Worm (Caenorhabditis elegans) whole organism, young adult: Measurements from ENCODE around the gene F55F10.3.
A peak's percentile ranks its signal among the peaks of the same experiment; 100 is the strongest.

ENCODE experiments used
- D2030.7 ChIP-seq: fragments of 200-800 bp; sonication (Bioruptor generic); IDR thresholded peaks from 2 replicates; pipeline ENCODE4 v1.3.6; 2022; ENCODE audit warnings: missing genetic modification reagents, missing genetic modification characterization, missing compliant biosample characterization
- F23B12.7 ChIP-seq: sonication (generic microtip); optimal IDR thresholded peaks from 2 replicates; lab custom pipeline; 2017; ENCODE audit warnings: missing genetic modification characterization, mild to moderate bottlenecking, missing compliant biosample characterization, antibody characterized with exemption, moderate library complexity; ENCODE audit not compliant: insufficient read depth
- F33H1.4 ChIP-seq: fragments of 200-800 bp; sonication (Bioruptor generic); IDR thresholded peaks from 2 replicates; pipeline ENCODE4 v1.3.6; 2022; ENCODE audit warnings: missing genetic modification reagents, missing genetic modification characterization, missing compliant biosample characterization
- F49E8.2 ChIP-seq: sonication (generic microtip); optimal IDR thresholded peaks from 3 replicates; lab custom pipeline; 2017; ENCODE audit warnings: missing genetic modification characterization, mild to moderate bottlenecking, missing compliant biosample characterization, antibody characterized with exemption, moderate library complexity; ENCODE audit not compliant: insufficient read depth
- F55B11.4 ChIP-seq: sonication (generic microtip); optimal IDR thresholded peaks from 2 replicates; lab custom pipeline; 2016; ENCODE audit warnings: missing compliant biosample characterization, missing genetic modification characterization, borderline replicate concordance; ENCODE audit not compliant: insufficient read depth
- F57A8.1 ChIP-seq: fragments of 200-800 bp; sonication (Bioruptor generic); optimal IDR thresholded peaks from 2 replicates; lab custom pipeline; 2018; ENCODE audit warnings: mild to moderate bottlenecking, missing genetic modification characterization, moderate library complexity, missing compliant biosample characterization
- F57C9.4 ChIP-seq: sonication (generic microtip); optimal IDR thresholded peaks from 2 replicates; lab custom pipeline; 2017; ENCODE audit warnings: mild to moderate bottlenecking, missing genetic modification characterization, missing compliant biosample characterization
- K11D2.4 ChIP-seq: fragments of 200-800 bp; sonication (Bioruptor generic); IDR thresholded peaks from 2 replicates; pipeline ENCODE4 v1.3.6; 2022; ENCODE audit warnings: missing genetic modification reagents, missing genetic modification characterization, missing compliant biosample characterization
- Y79H2A.3 ChIP-seq: fragments of 200-800 bp; sonication (Bioruptor generic); conservative IDR thresholded peaks from 2 replicates; pipeline ENCODE4 v1.3.6; 2022; ENCODE audit warnings: missing genetic modification reagents, missing genetic modification characterization, missing compliant biosample characterization
- akir-1 ChIP-seq: fragments of 200-800 bp; sonication (Bioruptor generic); optimal IDR thresholded peaks from 2 replicates; lab custom pipeline; 2018; ENCODE audit warnings: mild to moderate bottlenecking, missing genetic modification characterization, moderate library complexity, missing compliant biosample characterization
- ama-1 ChIP-seq, 3 experiments: fragments of 150-350 bp in 1 of 3; sonication (generic microtip) in 2 of 3; optimal IDR thresholded peaks; 2 replicates each; lab custom pipeline; 2014 to 2018; ENCODE audit warnings: missing biosample characterization in 2 of 3, missing genetic modification characterization in 2 of 3, missing genetic modification reagents in 2 of 3
- attf-5 ChIP-seq: fragments of 200-800 bp; sonication (Bioruptor generic); optimal IDR thresholded peaks from 2 replicates; lab custom pipeline; 2018; ENCODE audit warnings: mild to moderate bottlenecking, missing genetic modification characterization, missing compliant biosample characterization
- ceh-79 ChIP-seq: sonication (generic microtip); optimal IDR thresholded peaks from 2 replicates; lab custom pipeline; 2017; ENCODE audit warnings: mild to moderate bottlenecking, missing genetic modification characterization, missing compliant biosample characterization
- chd-7 ChIP-seq: sonication (generic microtip); optimal IDR thresholded peaks from 2 replicates; lab custom pipeline; 2016; ENCODE audit warnings: mild to moderate bottlenecking, missing genetic modification characterization, moderate library complexity, missing compliant biosample characterization
- dox-1 ChIP-seq: fragments of 200-800 bp; sonication (Bioruptor generic); IDR thresholded peaks from 2 replicates; pipeline ENCODE4 v1.3.6; 2022; ENCODE audit warnings: missing genetic modification reagents, missing genetic modification characterization, missing compliant biosample characterization
- dpff-1 ChIP-seq: sonication (generic microtip); optimal IDR thresholded peaks from 2 replicates; lab custom pipeline; 2017; ENCODE audit warnings: mild to moderate bottlenecking, missing genetic modification characterization, missing compliant biosample characterization
- efl-1 ChIP-seq: fragments of 150-350 bp; optimal IDR thresholded peaks from 2 replicates; lab custom pipeline; 2014; ENCODE audit warnings: missing biosample characterization, missing genetic modification reagents, missing genetic modification characterization
- ekl-4 ChIP-seq: fragments of 200-800 bp; sonication (Bioruptor generic); IDR thresholded peaks from 2 replicates; pipeline ENCODE4 v1.3.6; 2022; ENCODE audit warnings: missing genetic modification reagents, missing genetic modification characterization, missing compliant biosample characterization
- lag-1 ChIP-seq: fragments of 200-800 bp; sonication (Bioruptor generic); IDR thresholded peaks from 2 replicates; pipeline ENCODE4 v1.3.6; 2022; ENCODE audit warnings: missing genetic modification reagents, missing genetic modification characterization, missing compliant biosample characterization
- lin-54 ChIP-seq: fragments of 200-800 bp; sonication (Bioruptor generic); optimal IDR thresholded peaks from 2 replicates; lab custom pipeline; 2018; ENCODE audit warnings: mild to moderate bottlenecking, missing genetic modification characterization, missing compliant biosample characterization
- lir-1 ChIP-seq: fragments of 200-800 bp; sonication (Bioruptor generic); conservative IDR thresholded peaks from 2 replicates; pipeline ENCODE4 v1.3.6; 2022; ENCODE audit warnings: missing genetic modification reagents, missing genetic modification characterization, missing compliant biosample characterization
- madf-10 ChIP-seq: sonication (generic microtip); optimal IDR thresholded peaks from 2 replicates; lab custom pipeline; 2016; ENCODE audit warnings: mild to moderate bottlenecking, missing genetic modification characterization, missing compliant biosample characterization
- madf-3 ChIP-seq: fragments of 200-800 bp; sonication (Bioruptor generic); IDR thresholded peaks from 2 replicates; pipeline ENCODE4 v1.3.6; 2022; ENCODE audit warnings: missing genetic modification reagents, missing genetic modification characterization, missing compliant biosample characterization
- mxl-1 ChIP-seq: sonication (generic microtip); optimal IDR thresholded peaks from 2 replicates; lab custom pipeline; 2016; ENCODE audit warnings: missing genetic modification characterization, missing compliant biosample characterization
- nfya-1 ChIP-seq: sonication (generic microtip); optimal IDR thresholded peaks from 2 replicates; lab custom pipeline; 2017; ENCODE audit warnings: antibody characterized with exemption, missing compliant biosample characterization, missing genetic modification characterization, borderline replicate concordance; ENCODE audit not compliant: insufficient read depth
- nhr-80 ChIP-seq: sonication (generic microtip); optimal IDR thresholded peaks from 2 replicates; lab custom pipeline; 2016; ENCODE audit warnings: missing genetic modification characterization, missing compliant biosample characterization
- rcor-1 ChIP-seq: fragments of 200-800 bp; sonication (Bioruptor generic); IDR thresholded peaks from 2 replicates; pipeline ENCODE4 v1.3.6; 2022; ENCODE audit warnings: missing genetic modification reagents, missing genetic modification characterization, missing compliant biosample characterization
- snpc-1.3 ChIP-seq: sonication (generic microtip); optimal IDR thresholded peaks from 2 replicates; lab custom pipeline; 2017; ENCODE audit warnings: missing genetic modification characterization, mild to moderate bottlenecking, missing compliant biosample characterization, antibody characterized with exemption, moderate library complexity, missing genotype, missing genetic modification reagents; ENCODE audit not compliant: insufficient read depth
- snpc-4 ChIP-seq, 5 experiments: fragments of 150-350 bp in 1 of 5; sonication (generic microtip) in 4 of 5; optimal IDR thresholded peaks; 2 replicates each; lab custom pipeline; 2014 to 2018; ENCODE audit warnings: missing genetic modification characterization in 5 of 5, missing biosample characterization in 3 of 5, antibody characterized with exemption in 2 of 5, mild to moderate bottlenecking in 2 of 5, missing compliant biosample characterization in 2 of 5, missing genotype in 2 of 5, moderate library complexity in 2 of 5, missing genetic modification reagents in 1 of 5
- tlf-1 ChIP-seq: fragments of 200-800 bp; sonication (Bioruptor generic); optimal IDR thresholded peaks from 2 replicates; lab custom pipeline; 2018; ENCODE audit warnings: mild to moderate bottlenecking, missing genetic modification characterization, missing compliant biosample characterization
- xnd-1 ChIP-seq: sonication (generic microtip); optimal IDR thresholded peaks from 2 replicates; lab custom pipeline; 2016; ENCODE audit warnings: missing genotype, missing genetic modification reagents, missing genetic modification characterization, missing compliant biosample characterization
- zfh-2 ChIP-seq: fragments of 200-800 bp; sonication (Bioruptor generic); conservative IDR thresholded peaks from 2 replicates; pipeline ENCODE4 v1.3.6; 2022; ENCODE audit warnings: missing genetic modification reagents, missing genetic modification characterization, missing compliant biosample characterization
- zim-3 ChIP-seq: sonication (generic microtip); optimal IDR thresholded peaks from 2 replicates; lab custom pipeline; 2017; ENCODE audit warnings: mild to moderate bottlenecking, missing genetic modification characterization, moderate library complexity, missing compliant biosample characterization
- ztf-18 ChIP-seq: sonication (generic microtip); optimal IDR thresholded peaks from 2 replicates; lab custom pipeline; 2016; ENCODE audit warnings: missing genotype, mild to moderate bottlenecking, missing genetic modification characterization, missing compliant biosample characterization
- ztf-22 ChIP-seq: fragments of 200-800 bp; sonication (Bioruptor generic); optimal IDR thresholded peaks from 2 replicates; lab custom pipeline; 2018; ENCODE audit warnings: mild to moderate bottlenecking, missing genetic modification characterization, moderate library complexity, missing compliant biosample characterization

F55F10.3 gene

ce11 chrIV:4360497-4360896 lies 744 bp downstream of the F55F10.3 start, which contains the start of gene F55F10.1 (continued):
- TF ChIP-seq madf-10 (tag; lab: Kevin White, UChicago) (no peak), madf-3 (GFP tag; lab: Robert Waterston, UW) (no peak), D2030.7 (peak; percentile 33; the same call in 1 of the 2 replicates), F57A8.1 (GFP tag; lab: Kevin White, UChicago) (no peak), lin-54 (GFP tag; lab: Kevin White, UChicago) (peak; percentile 67), ceh-79 (tag; lab: Kevin White, UChicago) (no peak), efl-1 (GFP tag; lab: Kevin White, UChicago) (peak; percentile 12), ztf-18 (tag; lab: Kevin White, UChicago) (peak; percentile 94), snpc-4 (GFP tag; optimal IDR thresholded peaks at IDR 0.05; lab: Kevin White, UChicago) (no peak), snpc-4 (tag; optimal IDR thresholded peaks at IDR 0.05; lab: Kevin White, UChicago) (peak in 3 of 4 experiments; percentile 11 to 77 (median 49)), dox-1 (GFP tag; lab: Robert Waterston, UW) (peak; percentile 51; the same call in 1 of the 2 replicates), lir-1 (GFP tag; lab: Robert Waterston, UW) (no peak), xnd-1 (peak; percentile 2), lag-1 (GFP tag; lab: Robert Waterston, UW) (no peak), rcor-1 (no peak), attf-5 (GFP tag; lab: Kevin White, UChicago) (peak; percentile 12), tlf-1 (GFP tag; lab: Kevin White, UChicago) (no peak), zim-3 (tag; lab: Kevin White, UChicago) (no peak), ztf-22 (no peak), akir-1 (GFP tag; lab: Kevin White, UChicago) (no peak), F49E8.2 (tag; lab: Kevin White, UChicago) (no peak), chd-7 (tag; lab: Kevin White, UChicago) (no peak)

DNA sequence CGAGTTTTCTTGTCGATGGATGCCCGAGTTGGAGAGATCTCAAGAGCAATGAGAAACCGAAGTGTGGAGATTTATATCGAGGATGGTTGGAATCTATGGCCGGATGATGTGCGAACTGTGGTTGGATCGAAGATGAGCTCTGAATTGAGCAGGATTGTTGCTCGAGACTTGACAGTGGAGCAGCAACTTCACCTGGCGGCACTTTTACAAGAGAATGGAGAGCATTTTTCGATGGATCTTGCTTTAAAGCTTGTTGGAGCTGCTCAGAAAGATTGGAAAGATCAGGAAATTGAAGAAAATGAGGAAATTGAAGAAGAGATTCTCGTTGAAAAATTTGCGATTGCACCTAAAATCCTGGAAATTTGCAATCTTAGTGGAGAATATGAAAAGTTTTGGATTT lies 9.4 kb downstream of the F55F10.3 start:
- no peak for TF ChIP-seq Y79H2A.3 (GFP tag; lab: Robert Waterston, UW)
- 0 out of 2 replicates have a peak, but pooled peaks have one; percentile 8 for TF ChIP-seq zfh-2 (GFP tag; lab: Robert Waterston, UW)
- no peak for TF ChIP-seq F57A8.1 (GFP tag; lab: Kevin White, UChicago)

DNA sequence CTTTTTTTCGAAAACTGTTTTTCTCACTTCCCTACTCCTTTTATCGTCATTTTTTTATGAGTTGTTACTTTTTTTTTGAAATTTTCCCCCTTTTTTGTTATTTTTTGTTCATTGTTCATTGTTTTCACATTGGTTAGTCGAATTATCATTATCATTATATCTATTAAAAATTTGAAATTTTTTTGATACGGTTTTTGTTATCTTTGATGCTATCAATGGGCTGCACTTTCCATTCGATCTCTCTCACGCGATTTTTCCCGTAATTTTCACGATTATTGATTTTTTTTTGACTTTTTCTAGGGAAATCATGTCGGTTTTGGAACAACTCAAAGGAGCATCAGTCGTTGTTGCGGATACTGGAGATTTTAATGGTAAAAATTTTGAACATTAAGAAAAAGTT lies 26.6 kb downstream of the F55F10.3 start, which contains the start of gene tald-1:
tald-1 (plus strand) TSS at position 301 of the 400 bp plus-strand sequence.
- no peak for TF ChIP-seq F33H1.4
- TF ChIP-seq nhr-80 (tag; lab: Kevin White, UChicago), result peak; percentile 14
- no peak for TF ChIP-seq nfya-1
- no peak for TF ChIP-seq madf-10 (tag; lab: Kevin White, UChicago)
- no peak for TF ChIP-seq F23B12.7
- no peak for TF ChIP-seq mxl-1 (tag; lab: Kevin White, UChicago)
- no peak for TF ChIP-seq F55B11.4 (tag; lab: Kevin White, UChicago)
- no peak for TF ChIP-seq ekl-4 (GFP tag; lab: Robert Waterston, UW)
- TF ChIP-seq snpc-1.3 (tag; lab: Kevin White, UChicago), result no peak
- TF ChIP-seq K11D2.4 (GFP tag; lab: Robert Waterston, UW), result no peak
- TF ChIP-seq dpff-1 (tag; lab: Kevin White, UChicago), result no peak
- no peak for TF ChIP-seq ama-1 (optimal IDR thresholded peaks at IDR 0.05; lab: Kevin White, UChicago)
- TF ChIP-seq ama-1 (GFP tag; optimal IDR thresholded peaks at IDR 0.05; lab: Kevin White, UChicago), result peak; percentile 5 to 29
- TF ChIP-seq snpc-4 (GFP tag; optimal IDR thresholded peaks at IDR 0.05; lab: Kevin White, UChicago), result no peak
- peak in 1 of 4 experiments; percentile 7 for TF ChIP-seq snpc-4 (tag; optimal IDR thresholded peaks at IDR 0.05; lab: Kevin White, UChicago)
- TF ChIP-seq F49E8.2 (tag; lab: Kevin White, UChicago), result no peak
- no peak for TF ChIP-seq F57C9.4 (tag; lab: Kevin White, UChicago)
